Fruit fly (Drosophila melanogaster): ENCODE data around the gene spoon.

- TF ChIP-seq CG11723 (GFP tag; optimal IDR thresholded peaks at IDR 0.05) (no peak), Fer1 (GFP tag; optimal IDR thresholded peaks at IDR 0.05) (no peak), nmo (GFP tag; optimal IDR thresholded peaks at IDR 0.05) (no peak), Dad (GFP tag; optimal IDR thresholded peaks at IDR 0.05) (no peak), B-H1 (GFP tag; IDR thresholded peaks at IDR 0.05) (no peak), CG7556 (GFP tag; optimal IDR thresholded peaks at IDR 0.05) (no peak), CG13624 (GFP tag; optimal IDR thresholded peaks at IDR 0.05) (no peak)
Measured at dm6 chrX:5410749-5411148, 9.9 kb downstream of the spoon start, which contains the start of gene NAAT1.
